Worm (Caenorhabditis elegans) whole organism, L1 larva: ENCODE measurements around the gene twk-16.

Experiments
- nhr-20 ChIP-seq: sonication (generic microtip); optimal IDR thresholded peaks from 2 replicates; lab custom pipeline; 2016; ENCODE audit warnings: mild to moderate bottlenecking, missing genetic modification characterization, missing compliant biosample characterization
- nhr-77 ChIP-seq: fragments of 150-350 bp; optimal IDR thresholded peaks from 2 replicates; lab custom pipeline; 2014; ENCODE audit warnings: missing biosample characterization, missing genetic modification characterization
- nhr-90 ChIP-seq: sonication (generic microtip); optimal IDR thresholded peaks from 2 replicates; lab custom pipeline; 2016; ENCODE audit warnings: mild to moderate bottlenecking, missing genetic modification characterization, missing compliant biosample characterization; ENCODE audit not compliant: poor library complexity
- snpc-4 ChIP-seq: fragments of 150-350 bp; optimal IDR thresholded peaks from 2 replicates; lab custom pipeline; 2014; ENCODE audit warnings: missing biosample characterization, missing genetic modification characterization
- zag-1 ChIP-seq: fragments of 150-350 bp; optimal IDR thresholded peaks from 2 replicates; lab custom pipeline; 2014; ENCODE audit warnings: missing biosample characterization, missing genetic modification characterization

DNA sequence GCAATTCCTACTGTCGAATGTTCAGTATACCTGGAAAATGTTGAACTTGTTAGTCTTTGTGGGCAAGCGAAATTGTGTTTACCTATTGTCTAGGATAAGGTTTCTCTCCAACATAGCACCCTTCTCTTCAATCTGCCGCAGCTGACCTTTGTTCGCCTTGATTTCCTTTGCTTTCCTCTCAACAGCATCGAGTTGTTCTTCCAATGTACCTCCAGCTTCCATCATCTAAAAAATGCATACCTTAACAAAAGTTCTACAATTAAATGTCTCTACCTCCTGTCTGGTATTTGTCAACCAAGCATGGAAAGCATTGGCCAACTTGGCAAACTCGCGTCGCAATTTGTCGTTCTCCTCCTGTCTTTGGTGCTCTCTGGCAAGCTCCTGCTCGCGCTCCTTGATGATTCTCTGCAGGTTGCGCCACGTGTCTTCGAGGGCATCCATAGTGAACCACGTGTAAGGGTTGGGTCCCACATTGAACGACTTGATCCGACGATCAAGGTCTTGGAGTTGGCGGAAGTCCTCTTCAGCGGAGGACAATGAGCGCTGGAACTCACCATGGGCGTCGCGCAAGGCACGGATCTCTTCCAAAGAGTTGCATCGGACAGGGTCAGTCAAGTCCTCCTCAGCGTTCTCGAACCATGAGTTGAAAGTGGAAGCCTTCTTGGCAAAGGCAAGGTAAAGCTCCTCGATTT, 37.8 kb downstream of the twk-16 start:
- TF ChIP-seq zag-1 (tag; lab: Kevin White, UChicago), result no peak
- no peak for TF ChIP-seq nhr-77 (tag; lab: Kevin White, UChicago)
- no peak for TF ChIP-seq nhr-20 (tag; lab: Kevin White, UChicago)
- no peak for TF ChIP-seq snpc-4 (tag; lab: Kevin White, UChicago)
- TF ChIP-seq nhr-90, result no peak
